Worm (Caenorhabditis elegans): ENCODE measurements around the gene pqn-70.

Gene pqn-70

DNA sequence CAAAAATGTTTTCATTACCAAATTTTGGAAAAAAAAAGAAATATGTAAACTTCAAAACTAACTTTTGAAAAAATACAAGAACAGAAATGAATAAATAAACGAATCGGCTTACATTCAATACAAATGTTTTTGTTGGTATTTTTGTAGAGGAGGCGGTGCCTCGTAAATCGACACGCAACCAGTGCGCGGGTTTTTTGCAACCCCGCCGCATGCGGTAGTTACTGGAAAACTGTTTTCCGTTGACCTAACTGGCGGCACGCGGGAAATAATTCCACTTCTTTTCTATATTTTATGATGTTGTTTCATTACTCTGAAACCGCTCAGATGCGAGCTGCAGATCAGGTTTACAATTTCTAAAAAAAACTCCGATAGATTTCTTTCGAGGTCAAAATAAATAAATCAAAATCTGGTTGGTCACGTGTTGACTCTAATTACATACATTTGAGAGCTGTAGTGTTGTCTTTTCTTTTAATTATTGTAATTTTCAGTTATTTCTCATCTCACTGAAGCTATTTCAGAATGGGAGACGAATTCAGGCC, 10.8 kb upstream of the pqn-70 start, which contains the start of the genes dvc-1 and ima-1 (continued):
- TF ChIP-seq fkh-3 (tag; optimal IDR thresholded peaks at IDR 0.05) = no peak
- peak; percentile 35 for TF ChIP-seq hrde-1 (tag; optimal IDR thresholded peaks at IDR 0.05; ENCODE audit: borderline replicate concordance)
- no peak for TF ChIP-seq nhr-120 (GFP tag; IDR thresholded peaks at IDR 0.05)
- no peak for TF ChIP-seq ztf-26 (tag; optimal IDR thresholded peaks at IDR 0.05)
- TF ChIP-seq Y53G8AR.9 (GFP tag; conservative IDR thresholded peaks at IDR 0.05) = peak; percentile 60
- TF ChIP-seq snpc-4 (GFP tag; optimal IDR thresholded peaks at IDR 0.05) = peak; percentile 45
- TF ChIP-seq snpc-4 (tag; optimal IDR thresholded peaks at IDR 0.05) = peak; percentile 38 to 79 (median 64)
- TF ChIP-seq attf-3 (GFP tag; conservative IDR thresholded peaks at IDR 0.05) = peak; percentile 60; the same call in 1 of the 2 replicates
- no peak for TF ChIP-seq nhr-179 (tag; optimal IDR thresholded peaks at IDR 0.05)
- TF ChIP-seq atf-7 (tag; optimal IDR thresholded peaks at IDR 0.05) = no peak
- TF ChIP-seq mxl-1 (tag; optimal IDR thresholded peaks at IDR 0.05) = no peak
- TF ChIP-seq hsf-1 (GFP tag; IDR thresholded peaks at IDR 0.05) = peak; percentile 85; the same call in 1 of the 2 replicates
- no peak for TF ChIP-seq mel-28 (tag; optimal IDR thresholded peaks at IDR 0.05; ENCODE audit: borderline replicate concordance)
- TF ChIP-seq B0035.1 (tag; optimal IDR thresholded peaks at IDR 0.05) = no peak
- TF ChIP-seq hlh-12 (tag; optimal IDR thresholded peaks at IDR 0.05) = no peak
- TF ChIP-seq xnd-1 (tag; optimal IDR thresholded peaks at IDR 0.05) = peak; percentile 88
- peak; percentile 94 for TF ChIP-seq ceh-91 (GFP tag; IDR thresholded peaks at IDR 0.05)
- peak; percentile 99 for TF ChIP-seq efl-1 (GFP tag; optimal IDR thresholded peaks at IDR 0.05)
- TF ChIP-seq F52B5.7 (tag; optimal IDR thresholded peaks at IDR 0.05) = no peak
- TF ChIP-seq chd-7 (tag; optimal IDR thresholded peaks at IDR 0.05) = no peak
- TF ChIP-seq ccch-3 (GFP tag; optimal IDR thresholded peaks at IDR 0.05) = no peak
- peak; percentile 78 for TF ChIP-seq mcd-1 (GFP tag; IDR thresholded peaks at IDR 0.05)
- 0 out of 2 replicates have a peak, but pooled peaks have one; percentile 14 for TF ChIP-seq nfyb-1 (GFP tag; IDR thresholded peaks at IDR 0.05)
- TF ChIP-seq ztf-18 (tag; optimal IDR thresholded peaks at IDR 0.05) = peak; percentile 67
- peak; percentile 77 for TF ChIP-seq Y67H2A.10 (GFP tag; conservative IDR thresholded peaks at IDR 0.05)
- TF ChIP-seq nhr-27 (tag; optimal IDR thresholded peaks at IDR 0.05) = no peak
- peak; percentile 86 for TF ChIP-seq ceh-100 (GFP tag; IDR thresholded peaks at IDR 0.05)
- TF ChIP-seq ets-4 (GFP tag; optimal IDR thresholded peaks at IDR 0.05) = no peak
- peak; percentile 92 for TF ChIP-seq madf-3 (GFP tag; IDR thresholded peaks at IDR 0.05)
- TF ChIP-seq ekl-4 (GFP tag; IDR thresholded peaks at IDR 0.05) = peak; percentile 84
- peak; percentile 66 for TF ChIP-seq him-1 (tag; optimal IDR thresholded peaks at IDR 0.05)
- peak; percentile 90 for TF ChIP-seq rcor-1 (GFP tag; IDR thresholded peaks at IDR 0.05)

DNA sequence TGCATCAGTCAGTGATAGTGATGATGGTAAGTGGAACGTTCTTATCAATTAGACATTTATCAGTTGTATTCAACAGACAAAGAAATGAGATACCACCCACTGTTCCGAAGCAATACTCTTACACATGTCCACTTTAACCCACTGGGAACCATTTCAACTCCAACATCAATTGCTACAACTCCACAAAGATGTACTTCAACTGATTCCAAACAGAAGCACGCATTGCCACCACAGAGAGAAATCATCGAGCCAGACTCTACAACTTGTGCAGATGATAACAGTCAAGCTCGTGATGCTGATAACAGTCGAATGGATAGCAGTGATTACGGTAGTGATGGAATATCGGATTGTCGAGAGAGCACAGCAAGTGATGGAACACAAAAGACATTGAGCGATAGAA, 7.4 kb upstream of the pqn-70 start:
- peak; percentile 81 for TF ChIP-seq nhr-80 (tag; optimal IDR thresholded peaks at IDR 0.05)
- peak; percentile 14 for TF ChIP-seq ets-4 (GFP tag; optimal IDR thresholded peaks at IDR 0.05)
- no peak for TF ChIP-seq rec-8 (tag; optimal IDR thresholded peaks at IDR 0.05)
- TF ChIP-seq unc-62 (GFP tag; optimal IDR thresholded peaks at IDR 0.05) = no peak

DNA sequence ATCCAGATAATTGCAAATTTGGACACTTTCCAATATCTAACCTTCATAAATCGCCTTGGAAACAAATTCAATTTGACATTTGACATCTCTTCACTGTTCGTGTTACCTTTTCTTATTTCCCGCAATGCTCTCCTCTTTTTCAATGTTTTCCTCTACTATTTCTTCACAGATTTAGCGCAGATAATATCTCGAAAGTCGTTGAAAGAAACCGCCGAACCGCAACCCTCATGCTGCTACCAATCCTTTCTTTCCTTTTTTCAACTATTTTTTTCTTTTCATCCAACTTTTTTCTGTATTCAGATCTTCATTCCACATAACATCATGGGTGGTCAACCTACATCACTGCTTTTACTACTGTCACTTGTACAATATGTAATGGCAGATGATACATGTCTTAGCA, 5.8 kb upstream of the pqn-70 start, which contains the start of gene T19B10.5:
T19B10.5 (plus strand) TSS at position 301 of the 400 bp plus-strand sequence.
- TF ChIP-seq unc-130 (GFP tag; optimal IDR thresholded peaks at IDR 0.05) (no peak), nhr-90 (tag; optimal IDR thresholded peaks at IDR 0.05) (no peak), lir-1 (GFP tag; conservative IDR thresholded peaks at IDR 0.05) (no peak), ceh-79 (tag; optimal IDR thresholded peaks at IDR 0.05) (no peak), D2030.7 (GFP tag; IDR thresholded peaks at IDR 0.05) (no peak)
